Fruit fly (Drosophila melanogaster): ENCODE measurements around the gene ATPsynE.

Gene ATPsynE

dm6 chr3R:14298078-14298896 is 28.5 kb upstream of the ATPsynE start:
- TF ChIP-seq CG16815 (GFP tag; optimal IDR thresholded peaks at IDR 0.05), result no peak
- no peak for TF ChIP-seq hbn (GFP tag; IDR thresholded peaks at IDR 0.05; ENCODE audit: partially characterized antibody)
- no peak for TF ChIP-seq CG10462 (GFP tag; optimal IDR thresholded peaks at IDR 0.05)
- TF ChIP-seq dysf (GFP tag; IDR thresholded peaks at IDR 0.05), result no peak
- TF ChIP-seq CG18011 (GFP tag; optimal IDR thresholded peaks at IDR 0.05), result no peak
- TF ChIP-seq CG2116 (GFP tag; optimal IDR thresholded peaks at IDR 0.05), result peak; percentile 31
- no peak for TF ChIP-seq CG14667 (GFP tag; IDR thresholded peaks at IDR 0.05)
- no peak for TF ChIP-seq Nf-YB (GFP tag; optimal IDR thresholded peaks at IDR 0.05)
- no peak for TF ChIP-seq gro (GFP tag; optimal IDR thresholded peaks at IDR 0.05)
- no peak for TF ChIP-seq tna (GFP tag; IDR thresholded peaks at IDR 0.05; ENCODE audit: partially characterized antibody)
- TF ChIP-seq Spps (tag; optimal IDR thresholded peaks at IDR 0.05), result no peak
- TF ChIP-seq CG15479 (GFP tag; optimal IDR thresholded peaks at IDR 0.05), result no peak
- TF ChIP-seq CG13123 (GFP tag; optimal IDR thresholded peaks at IDR 0.05), result no peak
- TF ChIP-seq crc (GFP tag; optimal IDR thresholded peaks at IDR 0.05), result no peak
- TF ChIP-seq Stat92E (GFP tag; optimal IDR thresholded peaks at IDR 0.05), result no peak
- no peak for TF ChIP-seq esg (GFP tag; conservative IDR thresholded peaks at IDR 0.05)
- TF ChIP-seq YL-1 (GFP tag; optimal IDR thresholded peaks at IDR 0.05), result peak; percentile 41
- TF ChIP-seq hb (GFP tag; IDR thresholded peaks at IDR 0.05; ENCODE audit: partially characterized antibody), result no peak
- no peak for TF ChIP-seq onecut (GFP tag; IDR thresholded peaks at IDR 0.05)
- TF ChIP-seq ham (GFP tag; IDR thresholded peaks at IDR 0.05), result no peak
- TF ChIP-seq CG18619 (GFP tag; optimal IDR thresholded peaks at IDR 0.05), result no peak
- no peak for TF ChIP-seq crp (GFP tag; optimal IDR thresholded peaks at IDR 0.05)
- TF ChIP-seq pfk (GFP tag; optimal IDR thresholded peaks at IDR 0.05), result no peak
- TF ChIP-seq CG10209 (GFP tag; optimal IDR thresholded peaks at IDR 0.05), result no peak
- peak; percentile 83 for TF ChIP-seq MESR4 (GFP tag; optimal IDR thresholded peaks at IDR 0.05)
- TF ChIP-seq lbe (GFP tag; optimal IDR thresholded peaks at IDR 0.05), result no peak
- no peak for TF ChIP-seq Hand (GFP tag; optimal IDR thresholded peaks at IDR 0.05)
- no peak for TF ChIP-seq CG4360 (GFP tag; IDR thresholded peaks at IDR 0.05)
- no peak for TF ChIP-seq gce (GFP tag; IDR thresholded peaks at IDR 0.05)
- no peak for TF ChIP-seq CG17568 (GFP tag; optimal IDR thresholded peaks at IDR 0.05)
- TF ChIP-seq CG17328 (GFP tag; IDR thresholded peaks at IDR 0.05), result no peak
- no peak for TF ChIP-seq wor (GFP tag; IDR thresholded peaks at IDR 0.05)
- no peak for TF ChIP-seq ind (GFP tag; optimal IDR thresholded peaks at IDR 0.05)
- no peak for TF ChIP-seq zfh1 (GFP tag; IDR thresholded peaks at IDR 0.05)
- no peak for TF ChIP-seq Deaf1 (tag; optimal IDR thresholded peaks at IDR 0.05)
- TF ChIP-seq CG14860 (GFP tag; IDR thresholded peaks at IDR 0.05; ENCODE audit: partially characterized antibody), result no peak
- TF ChIP-seq Mrtf (GFP tag; IDR thresholded peaks at IDR 0.05), result no peak
- TF ChIP-seq CG9727 (GFP tag; optimal IDR thresholded peaks at IDR 0.05), result no peak
- TF ChIP-seq Fer2 (tag; optimal IDR thresholded peaks at IDR 0.05), result no peak
- TF ChIP-seq Taf1 (GFP tag; IDR thresholded peaks at IDR 0.05), result no peak
- TF ChIP-seq CG9817 (tag; optimal IDR thresholded peaks at IDR 0.05), result no peak
- 0 out of 3 replicates have a peak, but pooled peaks have one; percentile 32 for TF ChIP-seq otp (GFP tag; IDR thresholded peaks at IDR 0.05)
- TF ChIP-seq CG4707 (GFP tag; optimal IDR thresholded peaks at IDR 0.05), result no peak
- no peak for TF ChIP-seq NC2β (GFP tag; optimal IDR thresholded peaks at IDR 0.05)
- TF ChIP-seq knrl (GFP tag; IDR thresholded peaks at IDR 0.05; ENCODE audit: partially characterized antibody), result 0 out of 3 replicates have a peak, but pooled peaks have one; percentile 23
- TF ChIP-seq chm (GFP tag; IDR thresholded peaks at IDR 0.05), result peak; percentile 58; the same call in 1 of the 2 replicates
- no peak for TF ChIP-seq ewg (GFP tag; optimal IDR thresholded peaks at IDR 0.05)
- TF ChIP-seq sima (GFP tag; optimal IDR thresholded peaks at IDR 0.05), result no peak
- TF ChIP-seq CG12219 (GFP tag; optimal IDR thresholded peaks at IDR 0.05), result no peak
